Fruit fly (Drosophila melanogaster): ENCODE measurements around the gene zfh1.
A peak's percentile ranks its signal among the peaks of the same experiment; 100 is the strongest.

dm6 chr3R:30765306-30766033, at the start of gene zfh1:
- no peak for TF ChIP-seq CG9609 (GFP tag; optimal IDR thresholded peaks at IDR 0.05)
- TF ChIP-seq Xbp1 (GFP tag; optimal IDR thresholded peaks at IDR 0.05): no peak
- TF ChIP-seq CG11696 (GFP tag; IDR thresholded peaks at IDR 0.05): no peak
- no peak for TF ChIP-seq prd (optimal IDR thresholded peaks at IDR 0.05)
- 0 out of 3 replicates have a peak, but pooled peaks have one; percentile 6 for TF ChIP-seq prd (GFP tag; IDR thresholded peaks at IDR 0.05)
- TF ChIP-seq E2f2 (GFP tag; IDR thresholded peaks at IDR 0.05): no peak
- TF ChIP-seq mld (GFP tag; IDR thresholded peaks at IDR 0.05; ENCODE audit: partially characterized antibody): no peak
- no peak for TF ChIP-seq Hr3 (GFP tag; optimal IDR thresholded peaks at IDR 0.05)
- no peak for TF ChIP-seq CG11695 (GFP tag; IDR thresholded peaks at IDR 0.05)
- TF ChIP-seq Max (GFP tag; optimal IDR thresholded peaks at IDR 0.05): no peak
- TF ChIP-seq Side (GFP tag; optimal IDR thresholded peaks at IDR 0.05): no peak
- TF ChIP-seq Rx (GFP tag; IDR thresholded peaks at IDR 0.05): no peak
- no peak for TF ChIP-seq CG8359 (GFP tag; optimal IDR thresholded peaks at IDR 0.05; ENCODE audit: borderline replicate concordance)
- TF ChIP-seq CG17385 (GFP tag; optimal IDR thresholded peaks at IDR 0.05): no peak
- TF ChIP-seq pan (optimal IDR thresholded peaks at IDR 0.05): no peak
- TF ChIP-seq pan (GFP tag; optimal IDR thresholded peaks at IDR 0.05 in 1 of 2, IDR thresholded peaks at IDR 0.05 in 1 of 2): peak in 1 of 2 experiments; percentile 29
